Fruit fly (Drosophila melanogaster) whole organism, embryonic: ENCODE results near the gene CG10581.
A peak's percentile ranks its signal among the peaks of the same experiment; 100 is the strongest.

Experiments
- B-H2 ChIP-seq: fragments of 200-800 bp; sonication (Bioruptor generic); optimal IDR thresholded peaks from 2 replicates; lab custom pipeline; 2018; ENCODE audit warnings: missing biosample characterization, mild to moderate bottlenecking, missing genetic modification characterization
- CG10209 ChIP-seq: fragments of 200-800 bp; sonication (Bioruptor generic); optimal IDR thresholded peaks from 3 replicates; lab custom pipeline; 2017; ENCODE audit warnings: missing biosample characterization, mild to moderate bottlenecking, missing genetic modification characterization, missing genetic modification reagents
- CG10462 ChIP-seq: fragments of 200-800 bp; sonication (Bioruptor generic); optimal IDR thresholded peaks from 2 replicates; lab custom pipeline; 2016; ENCODE audit warnings: missing biosample characterization, missing genetic modification characterization
- CG10979 ChIP-seq: fragments of 200-800 bp; sonication (Bioruptor generic); optimal IDR thresholded peaks from 2 replicates; lab custom pipeline; 2018; ENCODE audit warnings: missing biosample characterization, mild to moderate bottlenecking, missing genetic modification characterization, moderate library complexity
- CG11696 ChIP-seq: fragments of 200-800 bp; sonication (Bioruptor generic); IDR thresholded peaks from 2 replicates; pipeline ENCODE4 v1.3.6; 2022; ENCODE audit warnings: missing biosample characterization, missing genetic modification characterization
- CG12299 ChIP-seq: fragments of 200-800 bp; sonication (Bioruptor generic); optimal IDR thresholded peaks from 2 replicates; lab custom pipeline; 2018; ENCODE audit warnings: missing biosample characterization, mild to moderate bottlenecking, missing genetic modification characterization
- CG12942 ChIP-seq: fragments of 200-800 bp; sonication (Bioruptor generic); optimal IDR thresholded peaks from 3 replicates; lab custom pipeline; 2016; ENCODE audit warnings: missing biosample characterization, missing genetic modification characterization
- CG13624 ChIP-seq: fragments of 200-800 bp; sonication (Bioruptor generic); optimal IDR thresholded peaks from 2 replicates; lab custom pipeline; 2016; ENCODE audit warnings: missing biosample characterization, missing genetic modification characterization
- CG14965 ChIP-seq: fragments of 200-800 bp; sonication (Bioruptor generic); optimal IDR thresholded peaks from 2 replicates; lab custom pipeline; 2016; ENCODE audit warnings: missing biosample characterization, missing genetic modification characterization, borderline replicate concordance
- CG16779 ChIP-seq: fragments of 200-800 bp; sonication (Bioruptor generic); IDR thresholded peaks from 2 replicates; pipeline ENCODE4 v1.3.6; 2022; ENCODE audit warnings: missing biosample characterization, missing genetic modification characterization
- CG17359 ChIP-seq: fragments of 200-800 bp; sonication (Bioruptor generic); optimal IDR thresholded peaks from 3 replicates; lab custom pipeline; 2018; ENCODE audit warnings: missing biosample characterization, mild to moderate bottlenecking, missing genetic modification characterization, moderate library complexity
- CG17612 ChIP-seq: fragments of 200-800 bp; sonication (Bioruptor generic); IDR thresholded peaks from 2 replicates; pipeline ENCODE4 v1.3.6; 2022; ENCODE audit warnings: missing biosample characterization, missing genetic modification characterization
- CG1832 ChIP-seq: fragments of 200-800 bp; sonication (Bioruptor generic); optimal IDR thresholded peaks from 2 replicates; lab custom pipeline; 2017; ENCODE audit warnings: missing biosample characterization, mild to moderate bottlenecking, missing genetic modification characterization, inconsistent platforms
- CG2120 ChIP-seq: fragments of 200-800 bp; sonication (Bioruptor generic); optimal IDR thresholded peaks from 3 replicates; lab custom pipeline; 2016; ENCODE audit warnings: missing biosample characterization, missing genetic modification characterization
- CG2889 ChIP-seq: fragments of 200-800 bp; sonication (Bioruptor generic); IDR thresholded peaks from 3 replicates; pipeline ENCODE4 v1.3.6; 2022; ENCODE audit warnings: missing biosample characterization, missing genetic modification characterization
- CG31224 ChIP-seq: fragments of 200-800 bp; sonication (Bioruptor generic); IDR thresholded peaks from 2 replicates; pipeline ENCODE4 v1.3.6; 2022; ENCODE audit warnings: missing biosample characterization, missing genetic modification characterization
- CG34376 ChIP-seq: fragments of 200-800 bp; sonication (Bioruptor generic); optimal IDR thresholded peaks from 2 replicates; lab custom pipeline; 2018; ENCODE audit warnings: missing biosample characterization, mild to moderate bottlenecking, missing genetic modification characterization
- CG3726 ChIP-seq: fragments of 200-800 bp; sonication (Bioruptor generic); IDR thresholded peaks from 3 replicates; pipeline ENCODE4, ENCODE4 v1.3.6; 2022; ENCODE audit warnings: missing biosample characterization, missing genetic modification characterization
- CG3995 ChIP-seq: fragments of 200-800 bp; sonication (Bioruptor generic); optimal IDR thresholded peaks from 3 replicates; lab custom pipeline; 2016; ENCODE audit warnings: missing biosample characterization, missing genetic modification characterization
- CG4854 ChIP-seq: fragments of 200-800 bp; sonication (Bioruptor generic); optimal IDR thresholded peaks from 2 replicates; lab custom pipeline; 2016; ENCODE audit warnings: missing biosample characterization, missing genetic modification characterization, inconsistent platforms
- CG7745 ChIP-seq: fragments of 200-800 bp; sonication (Bioruptor generic); optimal IDR thresholded peaks from 2 replicates; lab custom pipeline; 2018; ENCODE audit warnings: missing biosample characterization, mild to moderate bottlenecking, missing genetic modification characterization, moderate library complexity
- CG8290 ChIP-seq, 3 experiments: fragments of 200-800 bp; sonication (Bioruptor generic); optimal IDR thresholded peaks; 2 replicates each; lab custom pipeline; 2016 to 2019; ENCODE audit warnings: missing biosample characterization in 3 of 3, missing genetic modification characterization in 3 of 3, mild to moderate bottlenecking in 2 of 3, moderate library complexity in 1 of 3
- CG8765 ChIP-seq: fragments of 200-800 bp; sonication (Bioruptor generic); IDR thresholded peaks from 2 replicates; pipeline ENCODE4 v1.3.6; 2022; ENCODE audit warnings: missing biosample characterization, missing genetic modification characterization
- CG9609 ChIP-seq: fragments of 200-800 bp; sonication (Bioruptor generic); optimal IDR thresholded peaks from 3 replicates; lab custom pipeline; 2016; ENCODE audit warnings: missing biosample characterization, missing genetic modification characterization
- Chrac-16 ChIP-seq: fragments of 200-800 bp; sonication (Bioruptor generic); optimal IDR thresholded peaks from 3 replicates; lab custom pipeline; 2016; ENCODE audit warnings: missing biosample characterization, missing genetic modification characterization
- CoRest ChIP-seq: fragments of 200-800 bp; sonication (Bioruptor generic); optimal IDR thresholded peaks from 3 replicates; lab custom pipeline; 2018; ENCODE audit warnings: missing biosample characterization, mild to moderate bottlenecking, missing genetic modification characterization, moderate library complexity
- Deaf1 ChIP-seq: fragments of 200-800 bp; optimal IDR thresholded peaks from 3 replicates; lab custom pipeline; 2019; ENCODE audit warnings: missing biosample characterization, mild to moderate bottlenecking, missing genetic modification characterization, moderate library complexity
- Dp ChIP-seq: fragments of 200-800 bp; sonication (Bioruptor generic); optimal IDR thresholded peaks from 2 replicates; lab custom pipeline; 2018; ENCODE audit warnings: missing biosample characterization, mild to moderate bottlenecking, missing genetic modification characterization, moderate library complexity
- Drgx ChIP-seq: fragments of 200-800 bp; sonication (Bioruptor generic); IDR thresholded peaks from 2 replicates; pipeline ENCODE4 v1.3.6; 2022; ENCODE audit warnings: missing biosample characterization, missing genetic modification characterization
- Ets65A ChIP-seq: fragments of 200-800 bp; sonication (Bioruptor generic); peaks from one replicate; lab custom pipeline; 2016; ENCODE audit warnings: missing biosample characterization, missing genetic modification characterization
- Gug ChIP-seq: fragments of 200-800 bp; sonication (Bioruptor generic); IDR thresholded peaks from 4 replicates; pipeline ENCODE4 v1.3.6; 2022; ENCODE audit warnings: missing biosample characterization, missing genetic modification characterization
- H15 ChIP-seq: fragments of 200-800 bp; sonication (Bioruptor generic); IDR thresholded peaks from 3 replicates; pipeline ENCODE4 v1.3.6; 2022; ENCODE audit warnings: missing biosample characterization, missing genetic modification characterization
- HLH54F ChIP-seq: fragments of 200-800 bp; sonication (Bioruptor generic); optimal IDR thresholded peaks from 3 replicates; lab custom pipeline; 2016; ENCODE audit warnings: missing biosample characterization, missing genetic modification characterization
- Hr39 ChIP-seq: fragments of >200 bp; optimal IDR thresholded peaks from 2 replicates; lab custom pipeline; 2017
- Hr78 ChIP-seq, 2 experiments: fragments of 200-800 bp in 1 of 2; fragments of >200 bp in 1 of 2; sonication (Bioruptor generic) in 1 of 2; optimal IDR thresholded peaks; 2 replicates each; lab custom pipeline; 2017 to 2019; ENCODE audit warnings: missing biosample characterization in 2 of 2, missing genetic modification characterization in 2 of 2, mild to moderate bottlenecking in 1 of 2, moderate library complexity in 1 of 2
- Lpt ChIP-seq: fragments of >200 bp; optimal IDR thresholded peaks from 2 replicates; lab custom pipeline; 2018; ENCODE audit warnings: missing biosample characterization, missing genetic modification characterization
- Mes4 ChIP-seq: fragments of 200-800 bp; sonication (Bioruptor generic); optimal IDR thresholded peaks from 2 replicates; lab custom pipeline; 2016; ENCODE audit warnings: missing biosample characterization, missing genetic modification characterization
- Tbp ChIP-seq: fragments of >200 bp; optimal IDR thresholded peaks from 2 replicates; lab custom pipeline; 2018; ENCODE audit warnings: missing biosample characterization, missing genetic modification characterization
- Vsx1 ChIP-seq: fragments of 200-800 bp; sonication (Bioruptor generic); optimal IDR thresholded peaks from 2 replicates; lab custom pipeline; 2017; ENCODE audit warnings: missing biosample characterization, mild to moderate bottlenecking, missing genetic modification characterization, missing genetic modification reagents
- ab ChIP-seq: fragments of 200-800 bp; sonication (Bioruptor generic); optimal IDR thresholded peaks from 2 replicates; lab custom pipeline; 2016; ENCODE audit warnings: missing biosample characterization, missing genetic modification characterization
- jigr1 ChIP-seq: fragments of 200-800 bp; sonication (Bioruptor generic); IDR thresholded peaks from 3 replicates; pipeline ENCODE4 v1.3.6; 2022; ENCODE audit warnings: missing biosample characterization, missing genetic modification characterization
- nau ChIP-seq: fragments of 200-800 bp; sonication (Bioruptor generic); optimal IDR thresholded peaks from 3 replicates; lab custom pipeline; 2017; ENCODE audit warnings: missing biosample characterization, mild to moderate bottlenecking, missing genetic modification characterization, missing genetic modification reagents
- oc ChIP-seq: fragments of 200-800 bp; sonication (Bioruptor generic); optimal IDR thresholded peaks from 2 replicates; lab custom pipeline; 2018; ENCODE audit warnings: missing biosample characterization, mild to moderate bottlenecking, missing genetic modification characterization, moderate library complexity
- repo ChIP-seq: fragments of 200-800 bp; sonication (Bioruptor generic); optimal IDR thresholded peaks from 2 replicates; lab custom pipeline; 2016; ENCODE audit warnings: missing biosample characterization, missing genetic modification characterization
- salm ChIP-seq: fragments of 200-800 bp; sonication (Bioruptor generic); optimal IDR thresholded peaks from 2 replicates; lab custom pipeline; 2018; ENCODE audit warnings: missing biosample characterization, mild to moderate bottlenecking, missing genetic modification characterization
- schlank ChIP-seq: fragments of 200-800 bp; sonication (Bioruptor generic); optimal IDR thresholded peaks from 2 replicates; lab custom pipeline; 2018; ENCODE audit warnings: missing biosample characterization, mild to moderate bottlenecking, missing genetic modification characterization
- stc ChIP-seq: fragments of 200-800 bp; sonication (Bioruptor generic); IDR thresholded peaks from 2 replicates; pipeline ENCODE4 v1.3.6; 2022; ENCODE audit warnings: missing biosample characterization, missing genetic modification characterization
- stwl ChIP-seq: fragments of 200-800 bp; sonication (Bioruptor generic); optimal IDR thresholded peaks from 3 replicates; lab custom pipeline; 2018; ENCODE audit warnings: missing biosample characterization, mild to moderate bottlenecking, missing genetic modification characterization, moderate library complexity
- tin ChIP-seq: fragments of 200-800 bp; sonication (Bioruptor generic); optimal IDR thresholded peaks from 3 replicates; lab custom pipeline; 2016; ENCODE audit warnings: missing biosample characterization, missing genetic modification characterization
- vfl ChIP-seq: fragments of 200-800 bp; sonication (Bioruptor generic); optimal IDR thresholded peaks from 2 replicates; lab custom pipeline; 2016; ENCODE audit warnings: missing biosample characterization, missing genetic modification characterization

CG10581 gene

DNA sequence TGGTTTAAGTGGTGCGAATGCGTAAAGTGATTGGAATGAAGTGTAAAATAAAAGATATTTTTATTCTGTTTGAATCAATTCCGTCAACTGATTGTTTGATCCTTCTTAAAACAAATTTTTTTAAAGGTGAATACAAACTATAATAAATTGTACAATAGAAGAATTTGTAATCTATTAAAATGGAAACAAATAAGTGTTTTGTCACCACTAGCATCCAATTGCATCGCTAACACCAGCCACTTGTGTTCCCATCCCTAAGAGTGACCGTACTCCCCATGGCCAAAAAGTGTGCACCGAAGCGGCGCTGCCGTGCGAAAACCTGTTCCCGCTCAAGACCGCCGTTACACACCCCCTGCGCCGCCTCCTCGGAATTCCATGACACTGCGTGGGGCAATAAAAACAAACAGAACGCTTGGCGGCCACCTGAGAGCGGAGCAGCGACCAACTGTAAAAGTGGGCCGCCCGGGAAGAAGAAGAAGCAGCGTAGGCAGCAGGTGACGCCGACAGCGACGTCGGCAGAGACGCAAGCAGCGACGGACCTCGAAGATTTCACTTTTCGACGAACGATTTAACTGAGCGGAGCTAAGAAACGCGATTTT lies 6.2 kb downstream of the CG10581 start, which contains the start of gene Pdss2 (continued):
- TF ChIP-seq CG9609 (GFP tag; lab: Kevin White, UChicago) (peak; percentile 82), CG2889 (GFP tag; lab: Robert Waterston, UW) (peak; percentile 59; the same call in 1 of the 3 replicates), oc (tag; lab: Kevin White, UChicago) (peak; percentile 67), Deaf1 (tag; lab: Kevin White, UChicago) (peak; percentile 31), CG34376 (GFP tag; lab: Kevin White, UChicago) (peak; percentile 24), HLH54F (GFP tag; lab: Kevin White, UChicago) (peak; percentile 66), CG10209 (peak; percentile 74), CG3995 (peak; percentile 36), B-H2 (GFP tag; lab: Kevin White, UChicago) (peak; percentile 84), Tbp (GFP tag; lab: Kevin White, UChicago) (no peak), CG10462 (GFP tag; lab: Kevin White, UChicago) (peak; percentile 41), stwl (tag; lab: Kevin White, UChicago) (peak; percentile 17), CG1832 (GFP tag; lab: Kevin White, UChicago) (no peak), salm (no peak), CG3726 (0 out of 3 replicates have a peak, but pooled peaks have one; percentile 63), CG2120 (GFP tag; lab: Kevin White, UChicago) (peak; percentile 86), tin (peak; percentile 82), CG31224 (GFP tag; lab: Robert Waterston, UW) (peak; percentile 63), repo (GFP tag; lab: Kevin White, UChicago) (peak; percentile 45), jigr1 (GFP tag; lab: Robert Waterston, UW) (0 out of 3 replicates have a peak, but pooled peaks have one; percentile 37), CG12299 (no peak), H15 (peak; percentile 79; the same call in 2 of the 3 replicates), CoRest (peak; percentile 87), CG16779 (GFP tag; lab: Robert Waterston, UW) (0 out of 2 replicates have a peak, but pooled peaks have one; percentile 8), vfl (GFP tag; lab: Kevin White, UChicago) (peak; percentile 61), CG7745 (tag; lab: Kevin White, UChicago) (no peak), CG17359 (tag; lab: Kevin White, UChicago) (peak; percentile 51), Hr39 (lab: Kevin White, UChicago) (no peak), nau (peak; percentile 14), CG8290 (GFP tag; optimal IDR thresholded peaks at IDR 0.05; lab: Kevin White, UChicago) (peak; percentile 52), CG8290 (tag; optimal IDR thresholded peaks at IDR 0.05; lab: Kevin White, UChicago) (peak in 1 of 2 experiments; percentile 80), Dp (peak; percentile 7), ab (GFP tag; lab: Kevin White, UChicago) (peak; percentile 5), Gug (GFP tag; lab: Robert Waterston, UW) (peak; percentile 84), CG14965 (no peak), schlank (tag; lab: Kevin White, UChicago) (peak; percentile 4), CG11696 (0 out of 2 replicates have a peak, but pooled peaks have one; percentile 33), Lpt (GFP tag; lab: Kevin White, UChicago) (no peak), Mes4 (GFP tag; lab: Kevin White, UChicago) (peak; percentile 66), Chrac-16 (GFP tag; lab: Kevin White, UChicago) (peak; percentile 80), Vsx1 (peak; percentile 40), Ets65A (GFP tag; lab: Kevin White, UChicago) (peak; percentile 96), CG10979 (tag; lab: Kevin White, UChicago) (peak; percentile 47), Hr78 (GFP tag; optimal IDR thresholded peaks at IDR 0.05; lab: Kevin White, UChicago) (peak in 1 of 2 experiments; percentile 22), Drgx (GFP tag; lab: Robert Waterston, UW) (peak; percentile 51), CG17612 (GFP tag; lab: Robert Waterston, UW) (peak; percentile 50; the same call in 1 of the 2 replicates), CG12942 (GFP tag; lab: Kevin White, UChicago) (peak; percentile 67), CG4854 (peak; percentile 43), CG8765 (peak; percentile 66; the same call in 1 of the 2 replicates), stc (GFP tag; lab: Robert Waterston, UW) (peak; percentile 55), CG13624 (GFP tag; lab: Kevin White, UChicago) (peak; percentile 62)
